Worm (Caenorhabditis elegans): Measurements from ENCODE around the gene C09G4.4.

C09G4.4 gene

ce11 chrIV:8492242-8492641 lies 20.5 kb upstream of the C09G4.4 start, which contains the start of gene sru-7:
Gene sru-7, plus strand, starts transcription at chrIV:8492542.
- TF ChIP-seq dao-5 (tag; optimal IDR thresholded peaks at IDR 0.05) = no peak
- no peak for TF ChIP-seq W03F9.2 (tag; optimal IDR thresholded peaks at IDR 0.05)
- TF ChIP-seq him-1 (tag; optimal IDR thresholded peaks at IDR 0.05) = no peak

ce11 chrIV:8496263-8496662 lies 16.5 kb upstream of the C09G4.4 start, which contains the start of gene C28C12.12:
Gene C28C12.12, minus strand, starts transcription at chrIV:8496363.
- TF ChIP-seq dao-5 (tag; optimal IDR thresholded peaks at IDR 0.05) (no peak), him-1 (tag; optimal IDR thresholded peaks at IDR 0.05) (no peak), W03F9.2 (tag; optimal IDR thresholded peaks at IDR 0.05) (no peak)

ce11 chrIV:8498773-8499360 lies 13.9 kb upstream of the C09G4.4 start, which contains the start of the genes acdh-13 and mesp-1:
Gene acdh-13, minus strand, starts transcription at chrIV:8498823.
Gene mesp-1, plus strand, starts transcription at chrIV:8499310.
- TF ChIP-seq him-1 (tag; optimal IDR thresholded peaks at IDR 0.05) = no peak
- TF ChIP-seq W03F9.2 (tag; optimal IDR thresholded peaks at IDR 0.05) = peak; percentile 73

DNA sequence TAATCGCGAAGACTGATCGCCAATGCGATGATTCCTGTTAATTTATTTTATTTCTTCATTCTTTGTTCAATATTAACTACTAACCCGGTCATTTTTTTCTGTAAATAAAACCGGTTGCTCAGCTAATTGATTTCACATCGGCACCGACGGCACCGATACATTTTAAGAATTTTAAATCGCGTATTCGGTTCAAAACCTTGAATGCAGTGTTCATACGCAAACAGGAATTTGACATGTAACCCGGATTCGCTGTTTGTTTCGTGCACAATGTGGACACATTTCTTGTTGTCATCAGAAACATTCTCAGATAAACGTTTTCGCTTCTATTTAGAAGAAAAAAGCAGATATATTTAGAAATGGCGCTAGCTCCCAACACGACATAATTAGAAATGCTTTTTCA lies 12.8 kb upstream of the C09G4.4 start:
- TF ChIP-seq W03F9.2 (tag; optimal IDR thresholded peaks at IDR 0.05) (no peak), him-1 (tag; optimal IDR thresholded peaks at IDR 0.05) (no peak)

- no peak for TF ChIP-seq him-1 (tag; optimal IDR thresholded peaks at IDR 0.05)
- no peak for TF ChIP-seq W03F9.2 (tag; optimal IDR thresholded peaks at IDR 0.05)
- no peak for TF ChIP-seq dao-5 (tag; optimal IDR thresholded peaks at IDR 0.05)
Measured at ce11 chrIV:8501382-8501781, 11.4 kb upstream of the C09G4.4 start, which contains the start of gene C28C12.1. Gene C28C12.1, plus strand, starts transcription at chrIV:8501682.

DNA sequence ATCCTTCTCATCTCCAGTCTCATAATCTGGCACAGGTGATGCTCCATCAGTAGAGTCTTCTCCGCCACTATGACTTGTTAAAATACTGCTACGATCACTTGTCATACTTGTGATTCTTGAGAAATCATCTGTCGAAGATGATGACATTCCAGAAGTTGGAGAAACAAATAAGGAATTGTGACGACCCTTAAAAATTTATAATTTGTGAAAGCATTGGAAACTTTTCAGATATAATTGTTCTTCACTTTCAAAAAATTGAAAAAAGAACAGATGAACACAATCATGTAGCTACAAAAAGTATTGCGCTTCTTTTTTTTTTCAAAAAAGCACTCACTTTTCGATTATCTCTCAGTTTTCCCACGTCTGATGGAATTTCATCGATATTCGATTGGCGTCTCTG lies 6.7 kb upstream of the C09G4.4 start:
- TF ChIP-seq him-1 (tag; optimal IDR thresholded peaks at IDR 0.05) (no peak), W03F9.2 (tag; optimal IDR thresholded peaks at IDR 0.05) (no peak), dao-5 (tag; optimal IDR thresholded peaks at IDR 0.05) (no peak)

ce11 chrIV:8510534-8510933 lies 2.2 kb upstream of the C09G4.4 start, which contains the start of gene tag-77:
Gene tag-77, minus strand, starts transcription at chrIV:8510548.
- TF ChIP-seq dao-5 (tag; optimal IDR thresholded peaks at IDR 0.05) (no peak), W03F9.2 (tag; optimal IDR thresholded peaks at IDR 0.05) (peak; percentile 26)

DNA sequence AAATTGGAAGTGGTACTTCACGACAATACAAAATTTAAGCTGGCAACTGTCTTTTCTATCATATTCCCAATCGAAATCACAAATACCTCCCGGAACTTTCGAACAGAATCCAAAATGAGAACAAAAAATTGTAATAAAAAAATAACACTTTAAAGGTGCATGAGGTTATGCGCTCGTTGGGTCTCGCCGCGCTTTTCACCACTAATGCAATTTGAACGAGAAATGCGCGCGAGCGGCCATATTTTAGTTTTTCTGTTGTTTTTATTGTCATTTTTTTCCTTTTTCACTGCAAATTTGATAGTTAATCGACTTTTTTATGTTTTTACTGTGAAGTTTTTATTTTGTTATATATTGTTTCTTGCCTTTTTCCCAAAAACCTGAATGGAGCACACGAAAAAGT lies 1.7 kb upstream of the C09G4.4 start, which contains the start of gene mes-6:
Gene mes-6 (plus strand): TSS at position 229 of the 400 bp plus-strand sequence.
- no peak for TF ChIP-seq him-1 (tag; optimal IDR thresholded peaks at IDR 0.05)
- peak; percentile 70 for TF ChIP-seq W03F9.2 (tag; optimal IDR thresholded peaks at IDR 0.05)
- TF ChIP-seq dao-5 (tag; optimal IDR thresholded peaks at IDR 0.05) = no peak

DNA sequence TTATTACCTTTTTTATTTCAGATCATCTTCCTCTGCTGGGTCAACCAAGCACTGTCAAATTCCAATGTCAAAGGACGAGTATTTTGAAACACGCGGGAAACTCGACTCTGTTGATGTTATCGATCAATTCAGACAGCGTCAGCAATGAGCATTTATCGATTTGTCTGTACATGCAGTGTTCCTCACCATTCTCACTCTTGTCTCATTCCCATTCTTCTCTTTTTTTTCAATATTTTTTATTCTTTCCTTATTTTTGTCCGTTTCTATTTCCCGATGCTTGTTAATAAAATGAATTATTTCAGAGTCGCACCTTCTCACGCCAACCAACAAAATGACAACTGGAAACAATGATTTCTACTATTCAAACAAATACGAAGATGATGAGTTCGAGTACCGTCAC lies 840 bp downstream of the C09G4.4 start, which contains the start of gene cks-1:
Gene cks-1 (plus strand): TSS at position 301 of the 400 bp plus-strand sequence.
- TF ChIP-seq W03F9.2 (tag; optimal IDR thresholded peaks at IDR 0.05) (no peak), him-1 (tag; optimal IDR thresholded peaks at IDR 0.05) (no peak), dao-5 (tag; optimal IDR thresholded peaks at IDR 0.05) (no peak)

- no peak for TF ChIP-seq W03F9.2 (tag; optimal IDR thresholded peaks at IDR 0.05)
Measured at ce11 chrIV:8514546-8514945, 1.8 kb downstream of the C09G4.4 start.

- no peak for TF ChIP-seq him-1 (tag; optimal IDR thresholded peaks at IDR 0.05)
- no peak for TF ChIP-seq W03F9.2 (tag; optimal IDR thresholded peaks at IDR 0.05)
- TF ChIP-seq dao-5 (tag; optimal IDR thresholded peaks at IDR 0.05) = no peak
Measured at ce11 chrIV:8519949-8520348, 7.2 kb downstream of the C09G4.4 start.

DNA sequence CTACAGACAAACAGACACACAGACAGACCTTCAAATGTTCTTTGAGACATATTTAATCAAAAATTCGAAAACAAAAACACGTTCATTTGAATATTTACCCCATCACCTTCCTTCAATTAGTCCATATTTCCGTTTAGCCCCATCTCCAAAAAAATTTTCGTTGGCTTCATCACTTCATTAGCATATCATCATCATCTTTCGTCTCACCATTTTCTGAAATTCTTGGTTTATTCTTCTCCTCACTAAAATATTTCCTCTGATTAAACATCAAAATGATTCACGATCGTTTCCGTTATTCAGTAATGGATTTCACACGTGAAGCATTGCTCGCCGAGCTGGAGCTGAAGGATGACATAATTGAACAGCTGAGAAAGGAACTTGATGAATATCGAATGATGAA lies 7.8 kb downstream of the C09G4.4 start, which contains the start of gene pkg-2:
Gene pkg-2 (plus strand): TSS at position 301 of the 400 bp plus-strand sequence.
- TF ChIP-seq dao-5 (tag; optimal IDR thresholded peaks at IDR 0.05) = no peak
- TF ChIP-seq W03F9.2 (tag; optimal IDR thresholded peaks at IDR 0.05) = no peak
- no peak for TF ChIP-seq him-1 (tag; optimal IDR thresholded peaks at IDR 0.05)

- TF ChIP-seq him-1 (tag; optimal IDR thresholded peaks at IDR 0.05) (no peak), W03F9.2 (tag; optimal IDR thresholded peaks at IDR 0.05) (no peak), dao-5 (tag; optimal IDR thresholded peaks at IDR 0.05) (no peak)
Measured at ce11 chrIV:8523981-8524380, 11.2 kb downstream of the C09G4.4 start.

ce11 chrIV:8526050-8526449 lies 13.3 kb downstream of the C09G4.4 start:
- TF ChIP-seq him-1 (tag; optimal IDR thresholded peaks at IDR 0.05) (no peak), W03F9.2 (tag; optimal IDR thresholded peaks at IDR 0.05) (no peak), dao-5 (tag; optimal IDR thresholded peaks at IDR 0.05) (no peak)

- no peak for TF ChIP-seq W03F9.2 (tag; optimal IDR thresholded peaks at IDR 0.05)
- no peak for TF ChIP-seq him-1 (tag; optimal IDR thresholded peaks at IDR 0.05)
- TF ChIP-seq dao-5 (tag; optimal IDR thresholded peaks at IDR 0.05) = no peak
Measured at ce11 chrIV:8526579-8526978, 13.8 kb downstream of the C09G4.4 start.
